Fruit fly (Drosophila melanogaster): Measurements from ENCODE around the gene CG10077.

Gene CG10077

dm6 chr3L:6943948-6944319, 11.8 kb downstream of the CG10077 start (continued):
- no peak for TF ChIP-seq Bgb (GFP tag; IDR thresholded peaks at IDR 0.05; ENCODE audit: partially characterized antibody)
- TF ChIP-seq tin (GFP tag; optimal IDR thresholded peaks at IDR 0.05): no peak
- TF ChIP-seq NC2β (GFP tag; optimal IDR thresholded peaks at IDR 0.05): no peak
- TF ChIP-seq ERR (GFP tag; optimal IDR thresholded peaks at IDR 0.05): no peak
- no peak for TF ChIP-seq shn (GFP tag; optimal IDR thresholded peaks at IDR 0.05)
- no peak for TF ChIP-seq Gsc (GFP tag; IDR thresholded peaks at IDR 0.05)
- no peak for TF ChIP-seq D19A (tag; optimal IDR thresholded peaks at IDR 0.05)
- TF ChIP-seq Usf (GFP tag; optimal IDR thresholded peaks at IDR 0.05): no peak
- no peak for TF ChIP-seq CG3407 (GFP tag; optimal IDR thresholded peaks at IDR 0.05)
- no peak for TF ChIP-seq lab (GFP tag; optimal IDR thresholded peaks at IDR 0.05)
- TF ChIP-seq kah (GFP tag; optimal IDR thresholded peaks at IDR 0.05): no peak
- TF ChIP-seq Dek (tag; optimal IDR thresholded peaks at IDR 0.05): no peak
- peak in 1 of 2 experiments; percentile 27 for TF ChIP-seq eve (GFP tag; optimal IDR thresholded peaks at IDR 0.05)
- peak; percentile 21 for TF ChIP-seq PHDP (tag; optimal IDR thresholded peaks at IDR 0.05)
- no peak for TF ChIP-seq luna (GFP tag; optimal IDR thresholded peaks at IDR 0.05)
- no peak for TF ChIP-seq GATAe (GFP tag; conservative IDR thresholded peaks at IDR 0.05)
- TF ChIP-seq pan (optimal IDR thresholded peaks at IDR 0.05): no peak
- TF ChIP-seq pan (GFP tag; optimal IDR thresholded peaks at IDR 0.05 in 1 of 2, IDR thresholded peaks at IDR 0.05 in 1 of 2): no peak
- TF ChIP-seq HLH54F (GFP tag; optimal IDR thresholded peaks at IDR 0.05): no peak
- TF ChIP-seq CG13424 (tag; optimal IDR thresholded peaks at IDR 0.05): peak; percentile 58
- no peak for TF ChIP-seq nerfin-2 (GFP tag; IDR thresholded peaks at IDR 0.05; ENCODE audit: partially characterized antibody)
- TF ChIP-seq crc (GFP tag; optimal IDR thresholded peaks at IDR 0.05): no peak
- TF ChIP-seq CG1832 (GFP tag; optimal IDR thresholded peaks at IDR 0.05): no peak
- TF ChIP-seq Six4 (GFP tag; optimal IDR thresholded peaks at IDR 0.05): no peak
- TF ChIP-seq MTF-1 (GFP tag; optimal IDR thresholded peaks at IDR 0.05; ENCODE audit: borderline replicate concordance): no peak
- no peak for TF ChIP-seq sqz (GFP tag; optimal IDR thresholded peaks at IDR 0.05)
- TF ChIP-seq nerfin-1 (tag; optimal IDR thresholded peaks at IDR 0.05): no peak
- peak; percentile 32 for TF ChIP-seq mam (GFP tag; optimal IDR thresholded peaks at IDR 0.05)
- no peak for TF ChIP-seq CG10209 (GFP tag; optimal IDR thresholded peaks at IDR 0.05)
- TF ChIP-seq nau (GFP tag; optimal IDR thresholded peaks at IDR 0.05): no peak
- TF ChIP-seq fd96Cb (tag; optimal IDR thresholded peaks at IDR 0.05): no peak
- TF ChIP-seq CG8765 (GFP tag; IDR thresholded peaks at IDR 0.05): no peak
- TF ChIP-seq CG6854 (GFP tag; optimal IDR thresholded peaks at IDR 0.05): no peak
- no peak for TF ChIP-seq Doc2 (GFP tag; IDR thresholded peaks at IDR 0.05)
- TF ChIP-seq CG11247 (GFP tag; IDR thresholded peaks at IDR 0.05): no peak
- no peak for TF ChIP-seq Doc3 (GFP tag; IDR thresholded peaks at IDR 0.05; ENCODE audit: partially characterized antibody)
- no peak for TF ChIP-seq CG11696 (GFP tag; IDR thresholded peaks at IDR 0.05)
- no peak for TF ChIP-seq CG6272 (GFP tag; IDR thresholded peaks at IDR 0.05)
- TF ChIP-seq Dll (GFP tag; IDR thresholded peaks at IDR 0.05; ENCODE audit: partially characterized antibody): no peak
- TF ChIP-seq Trl (optimal IDR thresholded peaks at IDR 0.05): no peak
- no peak for TF ChIP-seq Trl (GFP tag; optimal IDR thresholded peaks at IDR 0.05)
- no peak for TF ChIP-seq CG18011 (GFP tag; optimal IDR thresholded peaks at IDR 0.05)
- no peak for TF ChIP-seq CG3281 (GFP tag; optimal IDR thresholded peaks at IDR 0.05)
- no peak for TF ChIP-seq CG6791 (GFP tag; IDR thresholded peaks at IDR 0.05; ENCODE audit: partially characterized antibody)
- TF ChIP-seq lov (optimal IDR thresholded peaks at IDR 0.05): no peak
- no peak for TF ChIP-seq lov (GFP tag; IDR thresholded peaks at IDR 0.05)
- no peak for TF ChIP-seq Asciz (GFP tag; optimal IDR thresholded peaks at IDR 0.05)
- TF ChIP-seq hbn (GFP tag; IDR thresholded peaks at IDR 0.05; ENCODE audit: partially characterized antibody): no peak
- no peak for TF ChIP-seq Dad (GFP tag; optimal IDR thresholded peaks at IDR 0.05)
- TF ChIP-seq yki (optimal IDR thresholded peaks at IDR 0.05): no peak
- no peak for TF ChIP-seq CG12155 (GFP tag; optimal IDR thresholded peaks at IDR 0.05)
- TF ChIP-seq gt (GFP tag; IDR thresholded peaks at IDR 0.05): no peak
- no peak for TF ChIP-seq CG14014 (GFP tag; IDR thresholded peaks at IDR 0.05)

Measured in whole organism, embryonic.